Worm (Caenorhabditis elegans) whole organism, L4 larva: ENCODE results near the gene emre-1.

Source experiments
- D1046.2 ChIP-seq: fragments of 200-800 bp; sonication (Bioruptor generic); IDR thresholded peaks from 2 replicates; pipeline ENCODE4 v1.3.6; 2022; ENCODE audit warnings: missing genetic modification characterization, missing compliant biosample characterization
- F10B5.3 ChIP-seq: sonication (generic microtip); optimal IDR thresholded peaks from 2 replicates; lab custom pipeline; 2016; ENCODE audit warnings: mild to moderate bottlenecking, missing genetic modification characterization, missing compliant biosample characterization
- F26F4.8 ChIP-seq: fragments of 200-800 bp; sonication (Bioruptor generic); conservative IDR thresholded peaks from 2 replicates; pipeline ENCODE4 v1.3.6; 2022; ENCODE audit warnings: missing genetic modification characterization, missing compliant biosample characterization
- F44E2.7 ChIP-seq: fragments of 200-800 bp; sonication (Bioruptor generic); IDR thresholded peaks from 2 replicates; pipeline ENCODE4 v2.1.2; 2022; ENCODE audit warnings: missing genetic modification characterization, missing compliant biosample characterization
- R02D3.7 ChIP-seq: fragments of 150-350 bp; sonication (generic microtip); optimal IDR thresholded peaks from 3 replicates; lab custom pipeline; 2014; ENCODE audit warnings: missing biosample characterization, missing genetic modification characterization
- T26A8.4 ChIP-seq: fragments of 200-800 bp; sonication (Bioruptor generic); IDR thresholded peaks from 2 replicates; pipeline ENCODE4 v1.3.6; 2022; ENCODE audit warnings: missing genetic modification characterization, missing compliant biosample characterization
- Y105C5A.15 ChIP-seq: fragments of 200-800 bp; sonication (Bioruptor generic); IDR thresholded peaks from 2 replicates; pipeline ENCODE4 v1.3.6; 2022; ENCODE audit warnings: missing genetic modification characterization, missing compliant biosample characterization
- aha-1 ChIP-seq: fragments of 150-350 bp; peaks from one replicate; lab custom pipeline; 2014; ENCODE audit warnings: missing biosample characterization, missing genetic modification characterization
- arid-1 ChIP-seq: fragments of 200-800 bp; sonication (Bioruptor generic); conservative IDR thresholded peaks from 2 replicates; pipeline ENCODE4 v1.3.6; 2022; ENCODE audit warnings: missing genetic modification reagents, missing genetic modification characterization, missing compliant biosample characterization
- attf-4 ChIP-seq: sonication (generic microtip); optimal IDR thresholded peaks from 3 replicates; lab custom pipeline; 2017; ENCODE audit warnings: missing biosample characterization, missing genetic modification characterization
- cey-2 ChIP-seq: sonication (generic microtip); optimal IDR thresholded peaks from 3 replicates; lab custom pipeline; 2017; ENCODE audit warnings: missing genetic modification characterization, mild to moderate bottlenecking, missing compliant biosample characterization, antibody characterized with exemption, borderline replicate concordance; ENCODE audit not compliant: insufficient read depth
- ctbp-1 ChIP-seq: fragments of 200-800 bp; sonication (Bioruptor generic); IDR thresholded peaks from 2 replicates; pipeline ENCODE4 v1.3.6; 2022; ENCODE audit warnings: missing genetic modification reagents, missing genetic modification characterization, missing compliant biosample characterization
- daf-8 ChIP-seq: fragments of 200-800 bp; sonication (Bioruptor generic); IDR thresholded peaks from 2 replicates; pipeline ENCODE4 v1.3.6; 2022; ENCODE audit warnings: missing genetic modification characterization, missing compliant biosample characterization
- dmd-8 ChIP-seq: fragments of 200-800 bp; sonication (Bioruptor generic); IDR thresholded peaks from 2 replicates; pipeline ENCODE4 v1.3.6; 2022; ENCODE audit warnings: missing genetic modification characterization, missing compliant biosample characterization
- egl-43 ChIP-seq: fragments of 200-800 bp; sonication (Bioruptor generic); IDR thresholded peaks from 2 replicates; pipeline ENCODE4 v1.3.6; 2022; ENCODE audit warnings: missing genetic modification reagents, missing genetic modification characterization, missing compliant biosample characterization
- fos-1 ChIP-seq: fragments of 150-350 bp; optimal IDR thresholded peaks from 2 replicates; lab custom pipeline; 2014; ENCODE audit warnings: missing biosample characterization, missing genetic modification characterization
- gei-8 ChIP-seq: fragments of 200-800 bp; sonication (Bioruptor generic); optimal IDR thresholded peaks from 2 replicates; lab custom pipeline; 2018; ENCODE audit warnings: mild to moderate bottlenecking, missing genetic modification characterization, missing compliant biosample characterization
- hif-1 ChIP-seq, 2 experiments: sonication (generic microtip); optimal IDR thresholded peaks; 2 replicates each; lab custom pipeline; 2016 to 2017; ENCODE audit warnings: missing compliant biosample characterization in 2 of 2, missing genetic modification characterization in 2 of 2, missing genetic modification reagents in 2 of 2, missing genotype in 2 of 2, mild to moderate bottlenecking in 1 of 2
- hlh-30 ChIP-seq: sonication (generic microtip); optimal IDR thresholded peaks from 2 replicates; lab custom pipeline; 2017; ENCODE audit warnings: antibody characterized with exemption, mild to moderate bottlenecking, missing genetic modification characterization, missing compliant biosample characterization; ENCODE audit not compliant: insufficient read depth
- jun-1 ChIP-seq: fragments of 150-350 bp; optimal IDR thresholded peaks from 2 replicates; lab custom pipeline; 2014; ENCODE audit warnings: missing biosample characterization, missing genetic modification reagents, missing genetic modification characterization
- lim-7 ChIP-seq: fragments of 200-800 bp; sonication (Bioruptor generic); IDR thresholded peaks from 2 replicates; pipeline ENCODE4 v1.3.6; 2022; ENCODE audit warnings: missing genetic modification characterization, missing compliant biosample characterization
- lin-1 ChIP-seq: fragments of 200-800 bp; sonication (Bioruptor generic); IDR thresholded peaks from 2 replicates; pipeline ENCODE4 v1.3.6; 2022; ENCODE audit warnings: missing genetic modification reagents, missing genetic modification characterization, missing compliant biosample characterization
- lin-29 ChIP-seq: fragments of 200-800 bp; sonication (Bioruptor generic); IDR thresholded peaks from 2 replicates; pipeline ENCODE4 v1.3.6; 2022; ENCODE audit warnings: missing genetic modification reagents, missing genetic modification characterization, missing compliant biosample characterization
- lin-39 ChIP-seq: fragments of 150-350 bp; optimal IDR thresholded peaks from 2 replicates; lab custom pipeline; 2014; ENCODE audit warnings: missing biosample characterization, missing genetic modification reagents, missing genetic modification characterization
- madf-9 ChIP-seq: fragments of 200-800 bp; sonication (Bioruptor generic); conservative IDR thresholded peaks from 2 replicates; pipeline ENCODE4 v1.3.6; 2022; ENCODE audit warnings: missing genetic modification reagents, missing genetic modification characterization, missing compliant biosample characterization
- mep-1 ChIP-seq: fragments of 150-350 bp; sonication (generic microtip); optimal IDR thresholded peaks from 3 replicates; lab custom pipeline; 2014; ENCODE audit warnings: missing biosample characterization, missing genetic modification characterization
- mxl-3 ChIP-seq: fragments of 200-800 bp; sonication (Bioruptor generic); optimal IDR thresholded peaks from 2 replicates; lab custom pipeline; 2018; ENCODE audit warnings: mild to moderate bottlenecking, missing genetic modification characterization, missing compliant biosample characterization
- nhr-111 ChIP-seq: fragments of 200-800 bp; sonication (Bioruptor generic); optimal IDR thresholded peaks from 2 replicates; lab custom pipeline; 2018; ENCODE audit warnings: mild to moderate bottlenecking, missing genetic modification characterization, missing compliant biosample characterization
- nhr-42 ChIP-seq: fragments of 200-800 bp; sonication (Bioruptor generic); IDR thresholded peaks from 2 replicates; pipeline ENCODE4 v1.3.6; 2022; ENCODE audit warnings: missing genetic modification characterization, missing compliant biosample characterization
- nhr-77 ChIP-seq: fragments of 150-350 bp; optimal IDR thresholded peaks from 2 replicates; lab custom pipeline; 2014; ENCODE audit warnings: missing biosample characterization, missing genetic modification characterization
- pha-4 ChIP-seq, 2 experiments: fragments of 150-350 bp in 1 of 2; fragments of 200-800 bp in 1 of 2; sonication (Bioruptor generic) in 1 of 2; IDR thresholded peaks in 1 of 2; optimal IDR thresholded peaks in 1 of 2; 2 replicates each; pipeline versions ENCODE4 v1.3.6 to Lab custom; 2014 to 2022; ENCODE audit warnings: missing genetic modification characterization in 2 of 2, missing genetic modification reagents in 2 of 2, missing biosample characterization in 1 of 2, missing compliant biosample characterization in 1 of 2
- sdz-12 ChIP-seq: fragments of 200-800 bp; sonication (Bioruptor generic); optimal IDR thresholded peaks from 2 replicates; lab custom pipeline; 2018; ENCODE audit warnings: mild to moderate bottlenecking, missing genetic modification characterization, missing compliant biosample characterization
- set-16 ChIP-seq: fragments of 200-800 bp; sonication (Bioruptor generic); IDR thresholded peaks from 2 replicates; pipeline ENCODE4 v1.3.6; 2022; ENCODE audit warnings: missing genetic modification reagents, missing genetic modification characterization, missing compliant biosample characterization
- snpc-4 ChIP-seq: fragments of 150-350 bp; optimal IDR thresholded peaks from 2 replicates; lab custom pipeline; 2014; ENCODE audit warnings: missing biosample characterization, missing genetic modification characterization
- spr-1 ChIP-seq: sonication (generic microtip); optimal IDR thresholded peaks from 2 replicates; lab custom pipeline; 2016; ENCODE audit warnings: mild to moderate bottlenecking, missing genetic modification characterization, missing compliant biosample characterization
- tag-97 ChIP-seq: fragments of 200-800 bp; sonication (Bioruptor generic); IDR thresholded peaks from 2 replicates; pipeline ENCODE4 v1.3.6; 2022; ENCODE audit warnings: missing genetic modification characterization, missing compliant biosample characterization
- unc-130 ChIP-seq: sonication (generic microtip); optimal IDR thresholded peaks from 2 replicates; lab custom pipeline; 2016; ENCODE audit warnings: missing genetic modification reagents, missing genetic modification characterization, missing compliant biosample characterization
- unc-39 ChIP-seq: sonication (generic microtip); optimal IDR thresholded peaks from 2 replicates; lab custom pipeline; 2017; ENCODE audit warnings: missing biosample characterization, missing genetic modification characterization
- vab-7 ChIP-seq: fragments of 200-800 bp; sonication (Bioruptor generic); IDR thresholded peaks from 2 replicates; pipeline ENCODE4 v1.3.6; 2022; ENCODE audit warnings: missing genetic modification reagents, missing genetic modification characterization, missing compliant biosample characterization
- zag-1 ChIP-seq: fragments of 150-350 bp; optimal IDR thresholded peaks from 2 replicates; lab custom pipeline; 2014; ENCODE audit warnings: missing biosample characterization, missing genetic modification characterization
- zfp-3 ChIP-seq: fragments of 200-800 bp; sonication (Bioruptor generic); conservative IDR thresholded peaks from 2 replicates; pipeline ENCODE4 v1.3.6; 2022; ENCODE audit warnings: missing genetic modification reagents, missing genetic modification characterization, missing compliant biosample characterization
- ztf-11 ChIP-seq: fragments of 150-350 bp; optimal IDR thresholded peaks from 2 replicates; lab custom pipeline; 2014; ENCODE audit warnings: missing biosample characterization, missing genetic modification characterization

Gene emre-1

DNA sequence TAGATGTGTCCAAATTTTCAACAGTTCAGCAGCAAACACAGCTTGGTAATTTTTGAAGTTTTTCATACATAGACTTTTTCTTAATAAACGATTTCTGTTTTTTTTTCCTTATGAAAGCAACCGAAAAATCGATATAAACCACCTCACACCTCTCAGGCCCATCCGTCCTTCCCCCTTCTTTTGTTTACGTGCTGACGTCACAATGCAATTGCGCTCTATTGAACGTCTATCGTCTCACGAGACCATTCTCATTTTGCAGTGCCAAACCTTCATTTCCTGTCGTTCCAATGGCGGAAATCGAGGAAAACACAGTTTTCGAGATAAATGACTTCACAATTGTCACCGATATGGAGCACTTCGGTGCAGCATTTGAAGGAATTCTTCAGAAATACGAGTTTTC lies 3.8 kb downstream of the emre-1 start, which contains the start of gene rbg-1 (continued):
- no peak for TF ChIP-seq D1046.2
- TF ChIP-seq gei-8 (GFP tag; lab: Kevin White, UChicago) = no peak
- TF ChIP-seq attf-4 (tag; lab: Kevin White, UChicago) = no peak
- TF ChIP-seq zfp-3 = no peak
- no peak for TF ChIP-seq tag-97 (GFP tag; lab: Robert Waterston, UW)
- TF ChIP-seq arid-1 = no peak
- no peak for TF ChIP-seq Y105C5A.15 (GFP tag; lab: Robert Waterston, UW)
- 0 out of 2 replicates have a peak, but pooled peaks have one; percentile 29 for TF ChIP-seq nhr-42
- peak in 1 of 2 experiments; percentile 45 for TF ChIP-seq hif-1 (tag; optimal IDR thresholded peaks at IDR 0.05; lab: Kevin White, UChicago)
- TF ChIP-seq set-16 = no peak
- TF ChIP-seq ztf-11 (tag; lab: Kevin White, UChicago) = no peak
- no peak for TF ChIP-seq lin-39 (tag; lab: Kevin White, UChicago)
- peak; percentile 97 for TF ChIP-seq hlh-30 (tag; lab: Kevin White, UChicago)
- TF ChIP-seq dmd-8 (GFP tag; lab: Robert Waterston, UW) = no peak
- no peak for TF ChIP-seq nhr-111 (GFP tag; lab: Kevin White, UChicago)
- no peak for TF ChIP-seq unc-130 (GFP tag; lab: Kevin White, UChicago)
- TF ChIP-seq snpc-4 = no peak
- peak; percentile 69 for TF ChIP-seq nhr-77 (tag; lab: Kevin White, UChicago)
- no peak for TF ChIP-seq lin-29 (GFP tag; lab: Robert Waterston, UW)
- TF ChIP-seq F44E2.7 = no peak
- TF ChIP-seq zag-1 (tag; lab: Kevin White, UChicago) = no peak
- TF ChIP-seq ctbp-1 (GFP tag; lab: Robert Waterston, UW) = peak; percentile 58; the same call in 1 of the 2 replicates
- TF ChIP-seq egl-43 (GFP tag; lab: Robert Waterston, UW) = no peak
- peak; percentile 61; the same call in 1 of the 2 replicates for TF ChIP-seq lin-1 (GFP tag; lab: Robert Waterston, UW)
- peak; percentile 87 for TF ChIP-seq aha-1 (tag; lab: Kevin White, UChicago)
- TF ChIP-seq unc-39 (tag; lab: Kevin White, UChicago) = no peak
- peak; percentile 84 for TF ChIP-seq mep-1 (tag; lab: Kevin White, UChicago)
- no peak for TF ChIP-seq spr-1
- no peak for TF ChIP-seq madf-9
- TF ChIP-seq F10B5.3 = no peak
- no peak for TF ChIP-seq vab-7 (GFP tag; lab: Robert Waterston, UW)
- no peak for TF ChIP-seq jun-1 (tag; lab: Kevin White, UChicago)
- no peak for TF ChIP-seq lim-7 (GFP tag; lab: Robert Waterston, UW)
- no peak for TF ChIP-seq fos-1 (tag; lab: Kevin White, UChicago)
- no peak for TF ChIP-seq sdz-12 (GFP tag; lab: Kevin White, UChicago)
- peak; percentile 71 for TF ChIP-seq T26A8.4 (GFP tag; lab: Robert Waterston, UW)
- TF ChIP-seq R02D3.7 = no peak
- TF ChIP-seq F26F4.8 (GFP tag; lab: Robert Waterston, UW) = no peak

DNA sequence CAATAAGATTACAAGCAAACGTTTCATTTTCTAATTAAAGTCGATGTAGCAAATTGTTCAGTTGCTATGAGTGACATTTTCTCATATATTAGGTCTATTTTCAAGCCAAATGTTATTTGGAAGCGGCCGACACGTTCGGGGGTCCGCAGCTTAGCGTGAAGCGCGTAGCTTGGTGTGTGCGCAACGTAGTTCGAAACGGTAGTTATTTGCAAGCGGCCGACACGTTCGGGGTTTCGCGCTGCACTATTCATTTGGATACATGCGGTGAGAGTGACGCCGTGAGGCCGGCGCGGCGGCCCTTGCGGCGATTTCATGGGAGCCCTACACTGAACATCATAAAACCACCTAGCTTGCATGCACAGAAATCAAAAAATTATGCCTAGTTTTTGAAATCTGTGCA lies 8.7 kb downstream of the emre-1 start:
- no peak for TF ChIP-seq mxl-3 (GFP tag; lab: Kevin White, UChicago)
- TF ChIP-seq daf-8 = no peak
- no peak for TF ChIP-seq egl-43 (GFP tag; lab: Robert Waterston, UW)
- no peak for TF ChIP-seq fos-1 (tag; lab: Kevin White, UChicago)
- no peak; the same call in 1 of the 2 replicates for TF ChIP-seq set-16
- no peak for TF ChIP-seq ctbp-1 (GFP tag; lab: Robert Waterston, UW)
- TF ChIP-seq cey-2 (tag; lab: Kevin White, UChicago) = no peak
- no peak for TF ChIP-seq pha-4 (GFP tag; IDR thresholded peaks at IDR 0.05; lab: Robert Waterston, UW)
- TF ChIP-seq pha-4 (tag; optimal IDR thresholded peaks at IDR 0.05; lab: Kevin White, UChicago) = no peak
